Worm (Caenorhabditis elegans) whole organism, L1 larva: ENCODE results near the gene ZC250.5.
A peak's percentile ranks its signal among the peaks of the same experiment; 100 is the strongest.

ENCODE experiments used
- C04F5.9 ChIP-seq: sonication (generic microtip); optimal IDR thresholded peaks from 2 replicates; lab custom pipeline; 2016; ENCODE audit warnings: missing genetic modification characterization, missing compliant biosample characterization
- F16B12.6 ChIP-seq: fragments of 150-350 bp; optimal IDR thresholded peaks from 2 replicates; lab custom pipeline; 2014; ENCODE audit warnings: missing biosample characterization, missing genetic modification characterization
- Y116A8C.19 ChIP-seq: sonication (generic microtip); optimal IDR thresholded peaks from 2 replicates; lab custom pipeline; 2016; ENCODE audit warnings: missing compliant biosample characterization, missing genetic modification characterization, borderline replicate concordance
- ama-1 ChIP-seq: fragments of 150-350 bp; optimal IDR thresholded peaks from 2 replicates; lab custom pipeline; 2014
- ceh-63 ChIP-seq: fragments of 200-800 bp; sonication (Bioruptor generic); optimal IDR thresholded peaks from 2 replicates; lab custom pipeline; 2018; ENCODE audit warnings: mild to moderate bottlenecking, missing genetic modification characterization, missing compliant biosample characterization
- ceh-88 ChIP-seq: fragments of 200-800 bp; sonication (Bioruptor generic); IDR thresholded peaks from 2 replicates; pipeline ENCODE4 v1.3.6; 2022; ENCODE audit warnings: missing genetic modification characterization, missing compliant biosample characterization
- ceh-90 ChIP-seq: sonication (generic microtip); optimal IDR thresholded peaks from 2 replicates; lab custom pipeline; 2016; ENCODE audit warnings: missing genetic modification characterization, missing compliant biosample characterization
- dpl-1 ChIP-seq, 3 experiments: fragments of 150-350 bp in 2 of 3; sonication (generic microtip) in 1 of 3; optimal IDR thresholded peaks; 2 replicates each; lab custom pipeline; 2014 to 2017; ENCODE audit warnings: missing biosample characterization in 3 of 3, missing genetic modification characterization in 3 of 3, missing genetic modification reagents in 3 of 3
- efl-1 ChIP-seq, 4 experiments: fragments of 150-350 bp; optimal IDR thresholded peaks in 3 of 4; peaks in 1 of 4; 1 replicate in 1 of 4; 2 replicates in 3 of 4; lab custom pipeline; 2014; ENCODE audit warnings: missing biosample characterization in 2 of 4, missing genetic modification characterization in 2 of 4, missing genetic modification reagents in 2 of 4
- egl-27 ChIP-seq, 2 experiments: fragments of 150-350 bp in 1 of 2; sonication (generic microtip); optimal IDR thresholded peaks; 3 replicates each; lab custom pipeline; 2017 to 2018; ENCODE audit warnings: missing biosample characterization in 2 of 2, missing genetic modification characterization in 2 of 2, missing genetic modification reagents in 2 of 2
- fkh-10 ChIP-seq: sonication (generic microtip); optimal IDR thresholded peaks from 2 replicates; lab custom pipeline; 2017; ENCODE audit warnings: missing biosample characterization, missing genetic modification reagents, missing genetic modification characterization
- grh-1 ChIP-seq: fragments of 200-800 bp; sonication (Bioruptor generic); IDR thresholded peaks from 2 replicates; pipeline ENCODE4 v1.3.6; 2022; ENCODE audit warnings: missing genetic modification reagents, missing genetic modification characterization, missing compliant biosample characterization
- hpl-2 ChIP-seq: fragments of 150-350 bp; optimal IDR thresholded peaks from 2 replicates; lab custom pipeline; 2014; ENCODE audit warnings: missing biosample characterization, missing genetic modification reagents, missing genetic modification characterization
- irx-1 ChIP-seq: sonication (generic microtip); optimal IDR thresholded peaks from 2 replicates; lab custom pipeline; 2016; ENCODE audit warnings: missing genetic modification characterization, missing compliant biosample characterization
- isw-1 ChIP-seq: fragments of 200-800 bp; sonication (Bioruptor generic); IDR thresholded peaks from 2 replicates; pipeline ENCODE4 v1.3.6; 2022; ENCODE audit warnings: missing genetic modification characterization, missing compliant biosample characterization
- jun-1 ChIP-seq: fragments of 150-350 bp; optimal IDR thresholded peaks from 2 replicates; lab custom pipeline; 2014; ENCODE audit warnings: missing biosample characterization, missing genetic modification reagents, missing genetic modification characterization
- lin-13 ChIP-seq: fragments of 150-350 bp; optimal IDR thresholded peaks from 2 replicates; lab custom pipeline; 2014; ENCODE audit warnings: missing biosample characterization, missing genetic modification reagents, missing genetic modification characterization
- lin-35 ChIP-seq, 2 experiments: fragments of 150-350 bp; optimal IDR thresholded peaks; 2 replicates each; lab custom pipeline; 2014; ENCODE audit warnings: missing biosample characterization in 2 of 2, missing genetic modification characterization in 2 of 2, missing genetic modification reagents in 2 of 2
- lin-39 ChIP-seq: fragments of 150-350 bp; optimal IDR thresholded peaks from 2 replicates; lab custom pipeline; 2014; ENCODE audit warnings: missing biosample characterization, missing genetic modification reagents, missing genetic modification characterization
- lir-3 ChIP-seq: sonication (generic microtip); optimal IDR thresholded peaks from 2 replicates; lab custom pipeline; 2016; ENCODE audit warnings: mild to moderate bottlenecking, missing genetic modification characterization, moderate library complexity, missing compliant biosample characterization; ENCODE audit not compliant: poor library complexity
- lsy-2 ChIP-seq, 2 experiments: fragments of 150-350 bp; optimal IDR thresholded peaks; 2 replicates each; lab custom pipeline; 2014; ENCODE audit warnings: missing biosample characterization in 2 of 2, missing genetic modification characterization in 2 of 2
- mab-9 ChIP-seq: fragments of 200-800 bp; sonication (Bioruptor generic); IDR thresholded peaks from 2 replicates; pipeline ENCODE4 v1.3.6; 2022; ENCODE audit warnings: missing genetic modification reagents, missing genetic modification characterization, missing compliant biosample characterization
- mdl-1 ChIP-seq, 2 experiments: fragments of 150-350 bp; optimal IDR thresholded peaks; 2 replicates each; lab custom pipeline; 2014 to 2017; ENCODE audit warnings: missing biosample characterization in 2 of 2, missing genetic modification characterization in 2 of 2, inconsistent platforms in 1 of 2
- mef-2 ChIP-seq: fragments of 150-350 bp; optimal IDR thresholded peaks from 2 replicates; lab custom pipeline; 2014; ENCODE audit warnings: missing biosample characterization, missing genetic modification characterization
- mep-1 ChIP-seq: fragments of 150-350 bp; optimal IDR thresholded peaks from 2 replicates; lab custom pipeline; 2014; ENCODE audit warnings: missing biosample characterization, missing genetic modification characterization
- nhr-19 ChIP-seq: fragments of 200-800 bp; sonication (Bioruptor generic); conservative IDR thresholded peaks from 2 replicates; pipeline ENCODE4 v1.3.6; 2022; ENCODE audit warnings: missing genetic modification characterization, missing compliant biosample characterization
- nhr-20 ChIP-seq: sonication (generic microtip); optimal IDR thresholded peaks from 2 replicates; lab custom pipeline; 2016; ENCODE audit warnings: mild to moderate bottlenecking, missing genetic modification characterization, missing compliant biosample characterization
- nhr-76 ChIP-seq: sonication (generic microtip); optimal IDR thresholded peaks from 2 replicates; lab custom pipeline; 2017; ENCODE audit warnings: missing biosample characterization, missing genetic modification characterization
- nhr-77 ChIP-seq: fragments of 150-350 bp; optimal IDR thresholded peaks from 2 replicates; lab custom pipeline; 2014; ENCODE audit warnings: missing biosample characterization, missing genetic modification characterization
- nhr-84 ChIP-seq: sonication (generic microtip); optimal IDR thresholded peaks from 2 replicates; lab custom pipeline; 2017; ENCODE audit warnings: missing biosample characterization, missing genetic modification characterization
- pag-3 ChIP-seq: sonication (generic microtip); optimal IDR thresholded peaks from 2 replicates; lab custom pipeline; 2017; ENCODE audit warnings: missing genetic modification characterization, mild to moderate bottlenecking, missing compliant biosample characterization, antibody characterized with exemption, borderline replicate concordance; ENCODE audit not compliant: insufficient read depth
- rnt-1 ChIP-seq: sonication (generic microtip); optimal IDR thresholded peaks from 2 replicates; lab custom pipeline; 2016; ENCODE audit warnings: mild to moderate bottlenecking, missing genetic modification characterization, moderate library complexity, missing compliant biosample characterization
- skn-1 ChIP-seq: fragments of 150-350 bp; optimal IDR thresholded peaks from 2 replicates; lab custom pipeline; 2014; ENCODE audit warnings: missing biosample characterization, missing genetic modification characterization
- sup-37 ChIP-seq: fragments of 200-800 bp; sonication (Bioruptor generic); optimal IDR thresholded peaks from 2 replicates; lab custom pipeline; 2018; ENCODE audit warnings: mild to moderate bottlenecking, missing genetic modification characterization, missing compliant biosample characterization
- swsn-7 ChIP-seq: sonication (generic microtip); optimal IDR thresholded peaks from 2 replicates; lab custom pipeline; 2016; ENCODE audit warnings: missing genetic modification characterization, missing compliant biosample characterization
- unc-30 ChIP-seq: sonication (generic microtip); optimal IDR thresholded peaks from 2 replicates; lab custom pipeline; 2017; ENCODE audit warnings: missing biosample characterization, missing genetic modification characterization
- unc-62 ChIP-seq: fragments of 150-350 bp; optimal IDR thresholded peaks from 2 replicates; lab custom pipeline; 2014; ENCODE audit warnings: missing biosample characterization, missing genetic modification reagents, missing genetic modification characterization
- unc-86 ChIP-seq: sonication (generic microtip); optimal IDR thresholded peaks from 2 replicates; lab custom pipeline; 2016; ENCODE audit warnings: missing genetic modification characterization, missing compliant biosample characterization
- unc-98 ChIP-seq: fragments of 200-800 bp; sonication (Bioruptor generic); IDR thresholded peaks from 2 replicates; pipeline ENCODE4 v1.3.6; 2022; ENCODE audit warnings: missing genetic modification characterization, missing compliant biosample characterization
- zip-4 ChIP-seq: fragments of 200-800 bp; sonication (Bioruptor generic); optimal IDR thresholded peaks from 2 replicates; lab custom pipeline; 2018; ENCODE audit warnings: mild to moderate bottlenecking, missing genetic modification characterization, moderate library complexity, missing compliant biosample characterization
- ztf-4 ChIP-seq: fragments of 150-350 bp; optimal IDR thresholded peaks from 2 replicates; lab custom pipeline; 2014; ENCODE audit warnings: missing biosample characterization, missing genetic modification characterization

ZC250.5 gene

ce11 chrV:5780713-5781360, 24.7 kb upstream of the ZC250.5 start, which contains the start of gene F44E7.5 (continued):
- TF ChIP-seq isw-1 (GFP tag; lab: Robert Waterston, UW) = no peak
- no peak for TF ChIP-seq egl-27 (tag; optimal IDR thresholded peaks at IDR 0.05; lab: Kevin White, UChicago)
- peak; percentile 59 for TF ChIP-seq rnt-1
- TF ChIP-seq swsn-7 (tag; lab: Kevin White, UChicago) = peak; percentile 2
- peak; percentile 16 to 26 (median 25) for TF ChIP-seq dpl-1 (GFP tag; optimal IDR thresholded peaks at IDR 0.05; lab: Kevin White, UChicago)
- no peak for TF ChIP-seq ceh-88 (GFP tag; lab: Robert Waterston, UW)
- TF ChIP-seq C04F5.9 = no peak
- no peak for TF ChIP-seq irx-1 (tag; lab: Kevin White, UChicago)
- 0 out of 2 replicates have a peak, but pooled peaks have one; percentile 4 for TF ChIP-seq unc-98 (GFP tag; lab: Robert Waterston, UW)
- no peak for TF ChIP-seq sup-37 (GFP tag; lab: Kevin White, UChicago)
- TF ChIP-seq nhr-77 = no peak
- peak; percentile 1 for TF ChIP-seq skn-1 (tag; lab: Kevin White, UChicago)
- no peak for TF ChIP-seq unc-30
- TF ChIP-seq unc-86 (tag; lab: Kevin White, UChicago) = no peak
- TF ChIP-seq pag-3 (tag; lab: Kevin White, UChicago) = no peak
- no peak for TF ChIP-seq mab-9 (GFP tag; lab: Robert Waterston, UW)
- peak; percentile 72 for TF ChIP-seq mep-1 (tag; lab: Kevin White, UChicago)
- TF ChIP-seq ceh-90 (tag; lab: Kevin White, UChicago) = no peak
- TF ChIP-seq mdl-1 (tag; optimal IDR thresholded peaks at IDR 0.05; lab: Kevin White, UChicago) = peak in 1 of 2 experiments; percentile 20
- no peak for TF ChIP-seq mef-2 (tag; lab: Kevin White, UChicago)
- peak; percentile 59 for TF ChIP-seq nhr-19 (GFP tag; lab: Robert Waterston, UW)
- TF ChIP-seq zip-4 (GFP tag; lab: Kevin White, UChicago) = no peak
- 0 out of 2 replicates have a peak, but pooled peaks have one; percentile 12 for TF ChIP-seq grh-1 (GFP tag; lab: Robert Waterston, UW)
- no peak for TF ChIP-seq nhr-76
- TF ChIP-seq lsy-2 (tag; optimal IDR thresholded peaks at IDR 0.05; lab: Kevin White, UChicago) = peak; percentile 20 to 46
- peak; percentile 66 for TF ChIP-seq nhr-20 (tag; lab: Kevin White, UChicago)
- TF ChIP-seq jun-1 = peak; percentile 8
- peak; percentile 20 for TF ChIP-seq lin-13
- no peak for TF ChIP-seq lir-3
- no peak for TF ChIP-seq unc-62
- no peak for TF ChIP-seq ama-1 (lab: Kevin White, UChicago)
- TF ChIP-seq efl-1 (optimal IDR thresholded peaks at IDR 0.05; lab: Kevin White, UChicago) = peak; percentile 34 to 61
- peak; percentile 23 to 87 for TF ChIP-seq efl-1 (GFP tag; optimal IDR thresholded peaks at IDR 0.05 in 1 of 2; lab: Kevin White, UChicago)
- no peak for TF ChIP-seq fkh-10 (GFP tag; lab: Kevin White, UChicago)
- TF ChIP-seq F16B12.6 (tag; lab: Kevin White, UChicago) = no peak

- TF ChIP-seq Y116A8C.19 (tag; lab: Kevin White, UChicago) (no peak), hpl-2 (no peak), lin-35 (GFP tag; optimal IDR thresholded peaks at IDR 0.05; lab: Kevin White, UChicago) (no peak), lin-39 (tag; lab: Kevin White, UChicago) (no peak)
- TF ChIP-seq, all 84 proteins: peak for 0
Measured at ce11 chrV:5782687-5783086, 22.9 kb upstream of the ZC250.5 start, which contains the start of gene fbxa-183. TSS of gene fbxa-183 (minus strand) at chrV:5782787.

ce11 chrV:5785372-5785771, 20.2 kb upstream of the ZC250.5 start, which contains the start of gene F44E7.7:
TSS of gene F44E7.7 (minus strand) at chrV:5785472.
- TF ChIP-seq nhr-84 (tag; lab: Kevin White, UChicago) = no peak
- no peak for TF ChIP-seq mab-9 (GFP tag; lab: Robert Waterston, UW)
- no peak for TF ChIP-seq jun-1
- no peak for TF ChIP-seq ceh-63 (GFP tag; lab: Kevin White, UChicago)
- TF ChIP-seq ztf-4 (tag; lab: Kevin White, UChicago) = no peak
